Fruit fly (Drosophila melanogaster) whole organism, pupa: ENCODE results near the gene CG9119.
A peak's percentile ranks its signal among the peaks of the same experiment; 100 is the strongest.

ENCODE experiments used
- CG10348 ChIP-seq: fragments of 200-800 bp; sonication (Bioruptor generic); IDR thresholded peaks from 2 replicates; pipeline ENCODE4 v1.3.6; 2022; ENCODE audit warnings: missing biosample characterization, missing genetic modification characterization
- CG12605 ChIP-seq: fragments of 200-800 bp; sonication (Bioruptor generic); IDR thresholded peaks from 2 replicates; pipeline ENCODE4 v1.3.6; 2022; ENCODE audit warnings: missing biosample characterization, missing genetic modification characterization
- CG13204 ChIP-seq: fragments of 200-800 bp; sonication (Bioruptor generic); optimal IDR thresholded peaks from 2 replicates; lab custom pipeline; 2018; ENCODE audit warnings: missing biosample characterization, mild to moderate bottlenecking, missing genetic modification characterization, moderate library complexity
- CG14655 ChIP-seq: fragments of 200-800 bp; sonication (Bioruptor generic); optimal IDR thresholded peaks from 3 replicates; lab custom pipeline; 2017; ENCODE audit warnings: mild to moderate bottlenecking, missing biosample characterization, missing genetic modification reagents, missing genetic modification characterization
- CG15710 ChIP-seq: fragments of 200-800 bp; sonication (Bioruptor generic); optimal IDR thresholded peaks from 2 replicates; lab custom pipeline; 2018; ENCODE audit warnings: missing biosample characterization, mild to moderate bottlenecking, missing genetic modification characterization, moderate library complexity
- CG17806 ChIP-seq: fragments of 200-800 bp; sonication (Bioruptor generic); optimal IDR thresholded peaks from 2 replicates; lab custom pipeline; 2018; ENCODE audit warnings: missing biosample characterization, mild to moderate bottlenecking, missing genetic modification characterization, moderate library complexity
- CG32121 ChIP-seq: fragments of 200-800 bp; sonication (Bioruptor generic); IDR thresholded peaks from 2 replicates; pipeline ENCODE4 v1.3.6; 2022; ENCODE audit warnings: missing biosample characterization, missing genetic modification characterization
- CG34367 ChIP-seq: fragments of 200-800 bp; sonication (Bioruptor generic); optimal IDR thresholded peaks from 2 replicates; lab custom pipeline; 2018; ENCODE audit warnings: missing biosample characterization, mild to moderate bottlenecking, missing genetic modification characterization
- CG4496 ChIP-seq: fragments of 200-800 bp; sonication (Bioruptor generic); IDR thresholded peaks from 3 replicates; pipeline ENCODE4 v1.3.6; 2022; ENCODE audit warnings: missing biosample characterization, missing genetic modification characterization
- CG8159 ChIP-seq: fragments of 200-800 bp; sonication (Bioruptor generic); optimal IDR thresholded peaks from 3 replicates; lab custom pipeline; 2018; ENCODE audit warnings: missing biosample characterization, mild to moderate bottlenecking, missing genetic modification characterization, moderate library complexity
- CG8301 ChIP-seq: fragments of 200-800 bp; sonication (Bioruptor generic); optimal IDR thresholded peaks from 2 replicates; lab custom pipeline; 2018; ENCODE audit warnings: missing biosample characterization, mild to moderate bottlenecking, missing genetic modification characterization
- CG9948 ChIP-seq: fragments of 200-800 bp; sonication (Bioruptor generic); optimal IDR thresholded peaks from 2 replicates; lab custom pipeline; 2018; ENCODE audit warnings: missing biosample characterization, mild to moderate bottlenecking, missing genetic modification characterization, moderate library complexity
- D1 ChIP-seq: fragments of 200-800 bp; sonication (Bioruptor generic); optimal IDR thresholded peaks from 2 replicates; lab custom pipeline; 2018; ENCODE audit warnings: missing biosample characterization, mild to moderate bottlenecking, missing genetic modification characterization, moderate library complexity
- EcR ChIP-seq: fragments of 200-800 bp; sonication (Bioruptor generic); optimal IDR thresholded peaks from 3 replicates; lab custom pipeline; 2019; ENCODE audit warnings: missing biosample characterization, missing genetic modification characterization, mild to moderate bottlenecking, moderate library complexity, missing genetic modification reagents
- Ets98B ChIP-seq: fragments of 200-800 bp; sonication (Bioruptor generic); IDR thresholded peaks from 2 replicates; pipeline ENCODE4 v1.3.6; 2022; ENCODE audit warnings: missing biosample characterization, missing genetic modification characterization
- Pif1A ChIP-seq: fragments of 200-800 bp; sonication (Bioruptor generic); optimal IDR thresholded peaks from 3 replicates; lab custom pipeline; 2016; ENCODE audit warnings: missing biosample characterization, missing genetic modification characterization
- Pif1B ChIP-seq: fragments of 200-800 bp; sonication (Bioruptor generic); optimal IDR thresholded peaks from 3 replicates; lab custom pipeline; 2016; ENCODE audit warnings: missing biosample characterization, missing genetic modification characterization
- Snoo ChIP-seq: fragments of 200-800 bp; sonication (Bioruptor generic); optimal IDR thresholded peaks from 3 replicates; lab custom pipeline; 2017; ENCODE audit warnings: missing biosample characterization, mild to moderate bottlenecking, missing genetic modification characterization, inconsistent platforms
- fd96Ca ChIP-seq: fragments of 200-800 bp; sonication (Bioruptor generic); IDR thresholded peaks from 3 replicates; pipeline ENCODE4 v1.3.6; 2022; ENCODE audit warnings: missing biosample characterization, missing genetic modification characterization
- gl ChIP-seq: fragments of 200-800 bp; sonication (Bioruptor generic); optimal IDR thresholded peaks from 2 replicates; lab custom pipeline; 2018; ENCODE audit warnings: missing biosample characterization, mild to moderate bottlenecking, missing genetic modification characterization
- rn ChIP-seq: fragments of 200-800 bp; sonication (Bioruptor generic); IDR thresholded peaks from 2 replicates; pipeline ENCODE4 v1.3.6; 2022; ENCODE audit warnings: missing biosample characterization, missing genetic modification characterization

Gene CG9119

DNA sequence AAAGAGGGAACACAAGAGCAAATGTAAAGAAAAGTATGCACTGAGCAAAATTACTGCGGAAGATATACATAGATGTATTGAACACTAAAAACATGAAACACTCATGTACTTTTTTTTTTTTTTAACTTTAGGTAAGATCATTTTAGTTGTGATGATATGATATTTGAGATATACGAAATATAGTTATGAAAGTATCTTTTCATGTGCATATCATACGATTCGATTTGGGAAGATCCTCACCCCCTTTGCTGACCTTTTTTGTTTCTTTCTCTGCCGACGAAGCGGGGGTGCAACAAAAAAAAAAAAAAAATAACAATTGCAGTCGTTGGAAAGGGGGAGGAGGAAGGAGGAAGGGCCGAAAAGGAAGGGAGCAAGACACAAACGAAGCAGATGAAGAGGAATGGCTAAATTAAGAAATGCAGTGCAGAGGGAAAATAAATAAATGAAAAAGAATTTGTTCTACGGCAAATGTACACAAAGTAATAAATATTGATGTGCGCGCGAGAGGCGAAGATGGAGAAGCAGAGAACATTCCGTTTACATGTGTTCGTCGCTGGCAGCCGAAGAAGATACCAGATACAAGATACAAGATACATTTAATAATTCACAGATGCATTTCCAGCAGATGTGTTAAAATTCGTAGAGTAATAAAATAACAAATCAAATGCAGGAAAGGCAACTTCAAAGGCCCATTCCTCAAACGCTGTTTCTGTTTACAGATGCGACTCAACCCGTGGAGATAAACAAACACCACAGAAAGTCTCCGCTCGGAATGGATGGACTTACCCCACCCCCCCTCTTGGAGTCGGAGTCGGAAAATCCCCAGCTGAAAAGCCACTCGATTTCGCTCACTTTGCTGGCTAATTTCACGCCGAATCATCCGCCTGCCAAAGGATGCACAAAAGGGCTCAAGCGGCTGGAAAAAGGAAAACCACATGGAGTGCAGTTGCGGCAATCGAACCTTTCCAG is 37.4 kb downstream of the CG9119 start:
- TF ChIP-seq CG34367 (tag; lab: Kevin White, UChicago): no peak
- TF ChIP-seq EcR (GFP tag; lab: Kevin White, UChicago): no peak
- no peak for TF ChIP-seq gl
- peak; percentile 50 for TF ChIP-seq Pif1A (GFP tag; lab: Kevin White, UChicago)
- no peak for TF ChIP-seq CG4496 (GFP tag; lab: Robert Waterston, UW)
- TF ChIP-seq CG9948 (tag; lab: Kevin White, UChicago): peak; percentile 32
- peak; percentile 42 for TF ChIP-seq CG15710 (tag; lab: Kevin White, UChicago)
- peak; percentile 57 for TF ChIP-seq CG8159 (tag; lab: Kevin White, UChicago)
- peak; percentile 30 for TF ChIP-seq Snoo (tag; lab: Kevin White, UChicago)
- TF ChIP-seq Pif1B (GFP tag; lab: Kevin White, UChicago): peak; percentile 22
- TF ChIP-seq CG17806 (tag; lab: Kevin White, UChicago): peak; percentile 30
- no peak for TF ChIP-seq CG12605 (GFP tag; lab: Robert Waterston, UW)

DNA sequence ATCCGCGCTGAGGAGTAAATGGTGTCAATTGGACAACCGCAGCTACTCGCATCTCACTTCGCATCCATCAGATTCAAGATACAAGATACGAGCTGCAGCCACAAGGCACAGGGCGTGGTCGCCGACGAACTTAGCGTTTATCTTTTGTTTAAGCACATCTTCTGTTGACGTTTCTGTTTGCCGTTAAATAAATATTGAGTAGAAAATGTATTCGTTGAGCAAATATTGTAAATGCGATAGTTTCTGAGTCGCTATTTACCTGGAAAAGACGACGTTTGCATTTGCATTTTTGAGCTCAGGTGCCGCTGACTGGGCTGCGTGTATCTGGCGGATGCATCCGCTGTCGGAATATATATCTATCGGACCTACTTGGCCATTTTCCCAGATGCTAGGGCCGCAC is 38.3 kb downstream of the CG9119 start:
- TF ChIP-seq EcR (GFP tag; lab: Kevin White, UChicago): no peak
- peak; percentile 35; the same call in 1 of the 2 replicates for TF ChIP-seq Ets98B (GFP tag; lab: Robert Waterston, UW)
- TF ChIP-seq Pif1B (GFP tag; lab: Kevin White, UChicago): peak; percentile 1
- no peak for TF ChIP-seq CG34367 (tag; lab: Kevin White, UChicago)
- TF ChIP-seq CG9948 (tag; lab: Kevin White, UChicago): no peak
- no peak for TF ChIP-seq CG12605 (GFP tag; lab: Robert Waterston, UW)
- peak; percentile 9 for TF ChIP-seq Pif1A (GFP tag; lab: Kevin White, UChicago)

DNA sequence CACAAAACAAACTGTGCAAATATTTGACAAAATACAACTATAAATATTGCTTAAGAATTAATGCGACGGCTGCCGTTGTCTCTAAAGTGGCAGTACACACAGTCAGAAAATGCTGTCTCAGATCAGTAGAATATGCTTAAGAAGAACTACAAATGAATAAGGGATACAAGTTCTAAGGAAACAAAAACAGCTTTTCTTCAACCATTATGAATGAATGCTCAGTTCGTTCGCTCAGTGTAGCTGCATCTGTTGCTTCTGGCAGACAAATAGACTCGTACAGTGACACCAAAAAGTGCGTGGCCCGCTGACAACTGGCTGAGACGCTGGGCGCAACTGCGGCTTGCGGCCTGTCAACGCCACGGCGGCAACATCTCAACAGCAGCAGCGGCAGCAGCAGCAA is 38.8 kb downstream of the CG9119 start:
- TF ChIP-seq Pif1B (GFP tag; lab: Kevin White, UChicago) (no peak), CG14655 (peak; percentile 48), CG8159 (tag; lab: Kevin White, UChicago) (peak; percentile 4), Snoo (tag; lab: Kevin White, UChicago) (no peak), gl (no peak), CG32121 (GFP tag; lab: Robert Waterston, UW) (peak; percentile 50; the same call in 1 of the 2 replicates), CG9948 (tag; lab: Kevin White, UChicago) (peak; percentile 11), rn (GFP tag; lab: Robert Waterston, UW) (0 out of 2 replicates have a peak, but pooled peaks have one; percentile 28), Ets98B (GFP tag; lab: Robert Waterston, UW) (no peak; the same call in 1 of the 2 replicates), CG12605 (GFP tag; lab: Robert Waterston, UW) (0 out of 2 replicates have a peak, but pooled peaks have one; percentile 23), EcR (GFP tag; lab: Kevin White, UChicago) (no peak), CG10348 (GFP tag; lab: Robert Waterston, UW) (no peak), CG34367 (tag; lab: Kevin White, UChicago) (no peak), Pif1A (GFP tag; lab: Kevin White, UChicago) (no peak), CG8301 (peak; percentile 29), D1 (tag; lab: Kevin White, UChicago) (no peak), fd96Ca (0 out of 3 replicates have a peak, but pooled peaks have one; percentile 49), CG17806 (tag; lab: Kevin White, UChicago) (peak; percentile 12), CG15710 (tag; lab: Kevin White, UChicago) (peak; percentile 5), CG13204 (no peak), CG4496 (GFP tag; lab: Robert Waterston, UW) (peak; percentile 79)
